Worm (Caenorhabditis elegans): Measurements from ENCODE around the gene T10C6.10.
"Not testable (repeated sequence)": the region's sequence is repeated elsewhere in the genome, so short reads cannot be mapped to it uniquely, and the experiment has no call there.

T10C6.10 gene

ce11 chrV:16036166-16036565, at the start of gene T10C6.10:
Gene T10C6.10, plus strand, starts transcription at chrV:16036413.
- TF ChIP-seq pax-3 (tag; optimal IDR thresholded peaks at IDR 0.05) = no peak
- no peak for TF ChIP-seq nhr-12 (tag; optimal IDR thresholded peaks at IDR 0.05)
- TF ChIP-seq elt-3 (tag; optimal IDR thresholded peaks at IDR 0.05) = no peak
- no peak for TF ChIP-seq aly-2 (tag; optimal IDR thresholded peaks at IDR 0.05)
- no peak for TF ChIP-seq efl-1 (optimal IDR thresholded peaks at IDR 0.05)
- peak in 1 of 2 experiments; percentile 45 for TF ChIP-seq efl-1 (GFP tag; optimal IDR thresholded peaks at IDR 0.05 in 1 of 2)
- TF ChIP-seq C16A3.4 (tag; optimal IDR thresholded peaks at IDR 0.05) = no peak

- no peak for TF ChIP-seq nhr-90 (tag; optimal IDR thresholded peaks at IDR 0.05; ENCODE audit: poor library complexity)
- no peak for TF ChIP-seq nhr-11 (tag; optimal IDR thresholded peaks at IDR 0.05)
- TF ChIP-seq C34B4.2 (tag; optimal IDR thresholded peaks at IDR 0.05) = no peak
- no peak for TF ChIP-seq nhr-47 (tag; optimal IDR thresholded peaks at IDR 0.05)
- TF ChIP-seq ztf-11 (tag; optimal IDR thresholded peaks at IDR 0.05) = no peak
Observed at ce11 chrV:15988074-15988473, 48.1 kb upstream of the T10C6.10 start, which contains the start of gene F36G9.15. Gene F36G9.15, minus strand, starts transcription at chrV:15988174.

ce11 chrV:15991850-15992249, 44.4 kb upstream of the T10C6.10 start, which contains the start of gene C06C6.7:
Gene C06C6.7, plus strand, starts transcription at chrV:15992150.
- TF ChIP-seq xbp-1 (tag; optimal IDR thresholded peaks at IDR 0.05); lin-14 (GFP tag; optimal IDR thresholded peaks at IDR 0.05); alr-1 (tag; optimal IDR thresholded peaks at IDR 0.05; ENCODE audit: borderline replicate concordance): not testable (repeated sequence)

ce11 chrV:15996655-15997186, 39.5 kb upstream of the T10C6.10 start, which contains the start of the genes C06C6.9 and C06C6.8:
Gene C06C6.9, minus strand, starts transcription at chrV:15996755.
Gene C06C6.8, plus strand, starts transcription at chrV:15997136.
- no peak for TF ChIP-seq efl-1 (optimal IDR thresholded peaks at IDR 0.05)
- TF ChIP-seq efl-1 (GFP tag; optimal IDR thresholded peaks at IDR 0.05 in 1 of 2) = peak in 1 of 2 experiments; percentile 70
- no peak for TF ChIP-seq unc-30 (tag; optimal IDR thresholded peaks at IDR 0.05)

- peak; percentile 36 for TF ChIP-seq pax-3 (tag; optimal IDR thresholded peaks at IDR 0.05)
- TF ChIP-seq nhr-90 (tag; optimal IDR thresholded peaks at IDR 0.05; ENCODE audit: poor library complexity) = peak; percentile 36
- TF ChIP-seq nhr-77 (tag; optimal IDR thresholded peaks at IDR 0.05) = peak; percentile 51
- TF ChIP-seq skn-1 (tag; optimal IDR thresholded peaks at IDR 0.05) = peak; percentile 69
- TF ChIP-seq elt-3 (tag; optimal IDR thresholded peaks at IDR 0.05) = peak in 1 of 6 experiments; percentile 21
- peak in 1 of 2 experiments; percentile 26 for TF ChIP-seq egl-27 (tag; optimal IDR thresholded peaks at IDR 0.05)
- TF ChIP-seq blmp-1 (tag; optimal IDR thresholded peaks at IDR 0.05) = peak; percentile 88
- TF ChIP-seq zip-4 (GFP tag; optimal IDR thresholded peaks at IDR 0.05) = no peak
- TF ChIP-seq nhr-237 (tag; optimal IDR thresholded peaks at IDR 0.05) = peak; percentile 18
- TF ChIP-seq fkh-8 (tag; optimal IDR thresholded peaks at IDR 0.05) = peak; percentile 88
- TF ChIP-seq nhr-19 (GFP tag; conservative IDR thresholded peaks at IDR 0.05) = no peak; the same call in 1 of the 2 replicates
- TF ChIP-seq hlh-4 (tag; optimal IDR thresholded peaks at IDR 0.05) = peak; percentile 80
- TF ChIP-seq lin-14 (GFP tag; optimal IDR thresholded peaks at IDR 0.05) = peak; percentile 84
- TF ChIP-seq sox-4 (tag; optimal IDR thresholded peaks at IDR 0.05) = peak; percentile 7
- peak in 1 of 3 experiments; percentile 30 for TF ChIP-seq dpl-1 (GFP tag; optimal IDR thresholded peaks at IDR 0.05)
- TF ChIP-seq ceh-82 (tag; optimal IDR thresholded peaks at IDR 0.05) = peak in 2 of 3 experiments; percentile 16 to 49
- peak; percentile 10 for TF ChIP-seq rnt-1 (tag; optimal IDR thresholded peaks at IDR 0.05)
- peak; percentile 25 for TF ChIP-seq mep-1 (tag; optimal IDR thresholded peaks at IDR 0.05)
- no peak for TF ChIP-seq vab-15 (tag; optimal IDR thresholded peaks at IDR 0.05)
- peak; percentile 61 for TF ChIP-seq nhr-47 (tag; optimal IDR thresholded peaks at IDR 0.05)
- TF ChIP-seq nhr-71 (tag; optimal IDR thresholded peaks at IDR 0.05) = peak; percentile 81
- no peak for TF ChIP-seq nhr-12 (tag; optimal IDR thresholded peaks at IDR 0.05)
- peak; percentile 85 for TF ChIP-seq nhr-85 (tag)
- no peak for TF ChIP-seq mef-2 (tag; optimal IDR thresholded peaks at IDR 0.05)
- TF ChIP-seq fos-1 (tag; optimal IDR thresholded peaks at IDR 0.05) = peak; percentile 91
- TF ChIP-seq Y116A8C.19 (tag; optimal IDR thresholded peaks at IDR 0.05; ENCODE audit: borderline replicate concordance) = no peak
- TF ChIP-seq dsc-1 (tag; optimal IDR thresholded peaks at IDR 0.05) = no peak
- peak; percentile 11 for TF ChIP-seq tbx-2 (tag; optimal IDR thresholded peaks at IDR 0.05)
- peak; percentile 36 for TF ChIP-seq swsn-7 (tag; optimal IDR thresholded peaks at IDR 0.05)
- TF ChIP-seq ama-1 (optimal IDR thresholded peaks at IDR 0.05) = no peak
- TF ChIP-seq ceh-90 (tag; optimal IDR thresholded peaks at IDR 0.05) = no peak
- peak; percentile 5 for TF ChIP-seq snpc-4 (tag; optimal IDR thresholded peaks at IDR 0.05)
- no peak for TF ChIP-seq nhr-28 (tag; optimal IDR thresholded peaks at IDR 0.05)
Observed at ce11 chrV:16000433-16000832, 35.8 kb upstream of the T10C6.10 start, which contains the start of gene nhr-50. Gene nhr-50, minus strand, starts transcription at chrV:16000631.

Measured in whole organism, L1 larva.